Worm (Caenorhabditis elegans) whole organism, L4 larva: ENCODE data around the gene cka-1.

Source experiments
- F37D6.2 ChIP-seq: sonication (generic microtip); optimal IDR thresholded peaks from 2 replicates; lab custom pipeline; 2016; ENCODE audit warnings: mild to moderate bottlenecking, missing genetic modification characterization, missing compliant biosample characterization
- F49E8.2 ChIP-seq: sonication (generic microtip); optimal IDR thresholded peaks from 2 replicates; lab custom pipeline; 2016; ENCODE audit warnings: missing compliant biosample characterization, mild to moderate bottlenecking, missing genetic modification characterization, borderline replicate concordance
- Y105C5A.15 ChIP-seq: fragments of 200-800 bp; sonication (Bioruptor generic); IDR thresholded peaks from 2 replicates; pipeline ENCODE4 v1.3.6; 2022; ENCODE audit warnings: missing genetic modification characterization, missing compliant biosample characterization
- Y48G9A.11 ChIP-seq: fragments of 200-800 bp; sonication (Bioruptor generic); IDR thresholded peaks from 2 replicates; pipeline ENCODE4 v1.3.6; 2022; ENCODE audit warnings: missing genetic modification reagents, missing genetic modification characterization, missing compliant biosample characterization
- Y5F2A.4 ChIP-seq: fragments of 200-800 bp; sonication (Bioruptor generic); optimal IDR thresholded peaks from 2 replicates; lab custom pipeline; 2018; ENCODE audit warnings: mild to moderate bottlenecking, missing genetic modification characterization, missing compliant biosample characterization
- ZK546.5 ChIP-seq, 2 experiments: sonication (generic microtip); optimal IDR thresholded peaks; 2 replicates each; lab custom pipeline; 2017; ENCODE audit warnings: missing biosample characterization in 2 of 2, missing genetic modification characterization in 2 of 2
- aha-1 ChIP-seq: fragments of 150-350 bp; peaks from one replicate; lab custom pipeline; 2014; ENCODE audit warnings: missing biosample characterization, missing genetic modification characterization
- ama-1 ChIP-seq: fragments of 150-350 bp; optimal IDR thresholded peaks from 2 replicates; lab custom pipeline; 2014; ENCODE audit warnings: inconsistent platforms, mixed read lengths
- ceh-20 ChIP-seq: fragments of 200-800 bp; sonication (Bioruptor generic); IDR thresholded peaks from 2 replicates; pipeline ENCODE4 v1.3.6; 2022; ENCODE audit warnings: missing genetic modification reagents, missing genetic modification characterization, missing compliant biosample characterization
- ceh-28 ChIP-seq: fragments of 150-350 bp; optimal IDR thresholded peaks from 2 replicates; lab custom pipeline; 2014; ENCODE audit warnings: missing biosample characterization, missing genetic modification reagents, missing genetic modification characterization
- ceh-44 ChIP-seq: fragments of 200-800 bp; sonication (Bioruptor generic); IDR thresholded peaks from 2 replicates; pipeline ENCODE4 v1.3.6; 2022; ENCODE audit warnings: missing genetic modification reagents, missing genetic modification characterization, missing compliant biosample characterization
- ces-1 ChIP-seq: fragments of 150-350 bp; sonication (generic microtip); optimal IDR thresholded peaks from 4 replicates; lab custom pipeline; 2014; ENCODE audit warnings: missing biosample characterization, missing genetic modification reagents, missing genetic modification characterization
- cey-2 ChIP-seq: sonication (generic microtip); optimal IDR thresholded peaks from 3 replicates; lab custom pipeline; 2017; ENCODE audit warnings: missing genetic modification characterization, mild to moderate bottlenecking, missing compliant biosample characterization, antibody characterized with exemption, borderline replicate concordance; ENCODE audit not compliant: insufficient read depth
- ctbp-1 ChIP-seq: fragments of 200-800 bp; sonication (Bioruptor generic); IDR thresholded peaks from 2 replicates; pipeline ENCODE4 v1.3.6; 2022; ENCODE audit warnings: missing genetic modification reagents, missing genetic modification characterization, missing compliant biosample characterization
- daf-8 ChIP-seq: fragments of 200-800 bp; sonication (Bioruptor generic); IDR thresholded peaks from 2 replicates; pipeline ENCODE4 v1.3.6; 2022; ENCODE audit warnings: missing genetic modification characterization, missing compliant biosample characterization
- duxl-1 ChIP-seq: sonication (generic microtip); optimal IDR thresholded peaks from 2 replicates; lab custom pipeline; 2016; ENCODE audit warnings: mild to moderate bottlenecking, missing genetic modification characterization, moderate library complexity, missing compliant biosample characterization; ENCODE audit not compliant: poor library complexity
- egl-27 ChIP-seq: sonication (generic microtip); optimal IDR thresholded peaks from 3 replicates; lab custom pipeline; 2017; ENCODE audit warnings: missing biosample characterization, missing genetic modification reagents, missing genetic modification characterization
- gei-8 ChIP-seq: fragments of 200-800 bp; sonication (Bioruptor generic); optimal IDR thresholded peaks from 2 replicates; lab custom pipeline; 2018; ENCODE audit warnings: mild to moderate bottlenecking, missing genetic modification characterization, missing compliant biosample characterization
- hif-1 ChIP-seq, 2 experiments: sonication (generic microtip); optimal IDR thresholded peaks; 2 replicates each; lab custom pipeline; 2016 to 2017; ENCODE audit warnings: missing compliant biosample characterization in 2 of 2, missing genetic modification characterization in 2 of 2, missing genetic modification reagents in 2 of 2, missing genotype in 2 of 2, mild to moderate bottlenecking in 1 of 2
- hlh-11 ChIP-seq: fragments of 200-800 bp; sonication (Bioruptor generic); optimal IDR thresholded peaks from 2 replicates; lab custom pipeline; 2018; ENCODE audit warnings: mild to moderate bottlenecking, missing genetic modification characterization, missing compliant biosample characterization
- hmg-1.1 ChIP-seq: fragments of 200-800 bp; sonication (Bioruptor generic); IDR thresholded peaks from 2 replicates; pipeline ENCODE4 v1.3.6; 2022; ENCODE audit warnings: missing genetic modification reagents, missing genetic modification characterization, missing compliant biosample characterization
- lim-7 ChIP-seq: fragments of 200-800 bp; sonication (Bioruptor generic); IDR thresholded peaks from 2 replicates; pipeline ENCODE4 v1.3.6; 2022; ENCODE audit warnings: missing genetic modification characterization, missing compliant biosample characterization
- lin-1 ChIP-seq: fragments of 200-800 bp; sonication (Bioruptor generic); IDR thresholded peaks from 2 replicates; pipeline ENCODE4 v1.3.6; 2022; ENCODE audit warnings: missing genetic modification reagents, missing genetic modification characterization, missing compliant biosample characterization
- lin-29 ChIP-seq: fragments of 200-800 bp; sonication (Bioruptor generic); IDR thresholded peaks from 2 replicates; pipeline ENCODE4 v1.3.6; 2022; ENCODE audit warnings: missing genetic modification reagents, missing genetic modification characterization, missing compliant biosample characterization
- lin-38 ChIP-seq: fragments of 200-800 bp; sonication (Bioruptor generic); IDR thresholded peaks from 2 replicates; pipeline ENCODE4 v1.3.6; 2022; ENCODE audit warnings: missing genetic modification reagents, missing genetic modification characterization, missing compliant biosample characterization
- lir-3 ChIP-seq: sonication (generic microtip); optimal IDR thresholded peaks from 2 replicates; lab custom pipeline; 2016; ENCODE audit warnings: mild to moderate bottlenecking, missing genetic modification characterization, missing compliant biosample characterization
- madf-9 ChIP-seq: fragments of 200-800 bp; sonication (Bioruptor generic); conservative IDR thresholded peaks from 2 replicates; pipeline ENCODE4 v1.3.6; 2022; ENCODE audit warnings: missing genetic modification reagents, missing genetic modification characterization, missing compliant biosample characterization
- mes-2 ChIP-seq: sonication (generic microtip); optimal IDR thresholded peaks from 2 replicates; lab custom pipeline; 2016; ENCODE audit warnings: missing genotype, mild to moderate bottlenecking, missing genetic modification characterization, missing compliant biosample characterization; ENCODE audit not compliant: poor library complexity, severe bottlenecking
- nhr-10 ChIP-seq: fragments of 150-350 bp; optimal IDR thresholded peaks from 2 replicates; lab custom pipeline; 2014; ENCODE audit warnings: missing biosample characterization, missing genetic modification characterization
- nhr-11 ChIP-seq: fragments of 150-350 bp; optimal IDR thresholded peaks from 2 replicates; lab custom pipeline; 2014; ENCODE audit warnings: missing biosample characterization, missing genetic modification characterization
- nhr-111 ChIP-seq: fragments of 200-800 bp; sonication (Bioruptor generic); optimal IDR thresholded peaks from 2 replicates; lab custom pipeline; 2018; ENCODE audit warnings: mild to moderate bottlenecking, missing genetic modification characterization, missing compliant biosample characterization
- nhr-48 ChIP-seq: sonication (generic microtip); optimal IDR thresholded peaks from 2 replicates; lab custom pipeline; 2016; ENCODE audit warnings: mild to moderate bottlenecking, missing genetic modification characterization, missing compliant biosample characterization
- nhr-76 ChIP-seq: fragments of 150-350 bp; optimal IDR thresholded peaks from 2 replicates; lab custom pipeline; 2014; ENCODE audit warnings: missing biosample characterization, missing genetic modification characterization
- php-3 ChIP-seq: fragments of 200-800 bp; sonication (Bioruptor generic); IDR thresholded peaks from 2 replicates; pipeline ENCODE4 v1.3.6; 2022; ENCODE audit warnings: missing genetic modification reagents, missing genetic modification characterization, missing compliant biosample characterization
- pqm-1 ChIP-seq: sonication (generic microtip); optimal IDR thresholded peaks from 2 replicates; lab custom pipeline; 2017; ENCODE audit warnings: missing biosample characterization, missing genetic modification characterization
- rbr-2 ChIP-seq: sonication (generic microtip); optimal IDR thresholded peaks from 2 replicates; lab custom pipeline; 2016; ENCODE audit warnings: missing genotype, missing genetic modification characterization, missing compliant biosample characterization
- saeg-2 ChIP-seq: fragments of 200-800 bp; sonication (Bioruptor generic); IDR thresholded peaks from 2 replicates; pipeline ENCODE4 v1.3.6; 2022; ENCODE audit warnings: missing genetic modification reagents, missing genetic modification characterization, missing compliant biosample characterization
- skn-1 ChIP-seq: fragments of 150-350 bp; optimal IDR thresholded peaks from 2 replicates; lab custom pipeline; 2014; ENCODE audit warnings: missing biosample characterization, missing genetic modification characterization
- snpc-1.2 ChIP-seq: fragments of 200-800 bp; sonication (Bioruptor generic); IDR thresholded peaks from 2 replicates; pipeline ENCODE4 v1.3.6; 2022; ENCODE audit warnings: missing genetic modification reagents, missing genetic modification characterization, missing compliant biosample characterization
- snpc-4 ChIP-seq: fragments of 150-350 bp; optimal IDR thresholded peaks from 2 replicates; lab custom pipeline; 2014; ENCODE audit warnings: missing biosample characterization, missing genetic modification characterization
- tag-97 ChIP-seq: fragments of 200-800 bp; sonication (Bioruptor generic); IDR thresholded peaks from 2 replicates; pipeline ENCODE4 v1.3.6; 2022; ENCODE audit warnings: missing genetic modification characterization, missing compliant biosample characterization
- unc-62 ChIP-seq, 3 experiments: fragments of 150-350 bp in 1 of 3; sonication (generic microtip); optimal IDR thresholded peaks in 2 of 3; peaks in 1 of 3; 1 replicate in 1 of 3; 2 replicates in 2 of 3; lab custom pipeline; 2014 to 2017; ENCODE audit warnings: missing biosample characterization in 3 of 3, missing genetic modification characterization in 3 of 3, missing genetic modification reagents in 3 of 3, missing genotype in 1 of 3
- ztf-7 ChIP-seq: fragments of 150-350 bp; optimal IDR thresholded peaks from 2 replicates; lab custom pipeline; 2014; ENCODE audit warnings: missing biosample characterization, missing genetic modification characterization

The cka-1 gene

DNA sequence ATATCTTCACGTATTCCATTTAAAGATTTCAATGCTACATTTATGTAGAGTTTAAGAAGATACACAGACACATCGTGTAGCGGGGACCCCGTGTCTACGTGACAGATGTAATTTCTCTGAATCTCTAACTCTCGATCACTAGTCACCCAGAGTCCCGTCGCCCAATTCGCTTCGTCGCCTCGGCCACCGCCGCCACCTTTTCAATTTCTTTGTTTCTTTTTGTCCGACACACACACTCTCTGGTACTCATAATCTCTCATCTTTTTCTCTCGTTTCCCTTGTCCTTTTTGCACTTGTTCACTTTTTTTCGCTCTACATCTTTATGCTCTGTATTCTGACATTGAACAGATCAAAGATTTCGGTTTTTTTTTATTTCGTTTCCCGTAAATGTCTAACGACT is 19.0 kb downstream of the cka-1 start (continued):
- TF ChIP-seq nhr-48 (tag; lab: Kevin White, UChicago) (peak; percentile 84), madf-9 (peak; percentile 37), F49E8.2 (tag; lab: Kevin White, UChicago) (no peak), Y105C5A.15 (GFP tag; lab: Robert Waterston, UW) (no peak), lin-29 (GFP tag; lab: Robert Waterston, UW) (0 out of 2 replicates have a peak, but pooled peaks have one; percentile 14), gei-8 (no peak), daf-8 (no peak), cey-2 (tag; lab: Kevin White, UChicago) (peak; percentile 64), ama-1 (lab: Kevin White, UChicago) (no peak), hmg-1.1 (no peak; the same call in 1 of the 2 replicates), lir-3 (no peak), hlh-11 (tag; lab: Kevin White, UChicago) (peak; percentile 90), Y48G9A.11 (no peak), ceh-20 (peak; percentile 76), ceh-44 (GFP tag; lab: Robert Waterston, UW) (no peak), egl-27 (tag; lab: Kevin White, UChicago) (no peak), F37D6.2 (tag; lab: Kevin White, UChicago) (no peak), snpc-4 (no peak), nhr-111 (no peak), rbr-2 (tag; lab: Kevin White, UChicago) (peak; percentile 65), pqm-1 (tag; lab: Kevin White, UChicago) (peak; percentile 27), nhr-10 (tag; lab: Kevin White, UChicago) (peak; percentile 27), skn-1 (tag; lab: Kevin White, UChicago) (no peak), php-3 (GFP tag; lab: Robert Waterston, UW) (no peak), lin-38 (GFP tag; lab: Robert Waterston, UW) (no peak), hif-1 (tag; optimal IDR thresholded peaks at IDR 0.05; lab: Kevin White, UChicago) (peak; percentile 84 to 99), ces-1 (GFP tag; lab: Kevin White, UChicago) (no peak), duxl-1 (peak; percentile 14), lim-7 (GFP tag; lab: Robert Waterston, UW) (no peak), aha-1 (tag; lab: Kevin White, UChicago) (peak; percentile 100), lin-1 (GFP tag; lab: Robert Waterston, UW) (peak; percentile 67), saeg-2 (GFP tag; lab: Robert Waterston, UW) (0 out of 2 replicates have a peak, but pooled peaks have one; percentile 31), nhr-11 (peak; percentile 57), snpc-1.2 (GFP tag; lab: Robert Waterston, UW) (no peak), nhr-76 (no peak), ctbp-1 (GFP tag; lab: Robert Waterston, UW) (peak; percentile 61), ZK546.5 (tag; optimal IDR thresholded peaks at IDR 0.05; lab: Kevin White, UChicago) (no peak), Y5F2A.4 (GFP tag; lab: Kevin White, UChicago) (no peak), ceh-28 (tag; lab: Kevin White, UChicago) (no peak), mes-2 (tag; lab: Kevin White, UChicago) (no peak)

DNA sequence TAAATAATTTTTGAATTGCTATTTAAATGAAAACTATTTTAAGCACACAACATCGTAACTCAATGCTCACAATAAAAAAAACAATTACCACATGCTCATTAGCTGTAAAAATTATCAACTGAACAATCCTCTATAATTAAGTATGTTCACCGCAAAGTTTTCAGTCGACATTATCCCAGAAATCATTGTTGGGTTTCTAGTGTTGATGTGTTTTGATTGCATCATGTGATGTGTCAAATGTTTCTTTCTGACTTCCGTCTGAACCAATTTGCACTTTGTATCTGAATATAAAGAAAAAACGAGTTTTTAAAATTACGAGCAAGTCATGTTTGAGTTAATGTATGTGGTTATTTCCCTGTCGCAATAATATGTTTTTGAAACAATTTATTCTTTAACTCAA is 19.6 kb downstream of the cka-1 start:
- peak; percentile 95 for TF ChIP-seq ztf-7 (tag; lab: Kevin White, UChicago)
- TF ChIP-seq unc-62 (GFP tag; optimal IDR thresholded peaks at IDR 0.05 in 1 of 2; lab: Kevin White, UChicago), result peak in 1 of 2 experiments; percentile 16
- no peak for TF ChIP-seq unc-62 (tag; optimal IDR thresholded peaks at IDR 0.05; lab: Kevin White, UChicago)
- TF ChIP-seq tag-97 (GFP tag; lab: Robert Waterston, UW), result no peak
- TF ChIP-seq aha-1 (tag; lab: Kevin White, UChicago), result peak; percentile 86
